Worm (Caenorhabditis elegans): ENCODE results near the gene pqn-2.
A peak's percentile ranks its signal among the peaks of the same experiment; 100 is the strongest.

Gene pqn-2

DNA sequence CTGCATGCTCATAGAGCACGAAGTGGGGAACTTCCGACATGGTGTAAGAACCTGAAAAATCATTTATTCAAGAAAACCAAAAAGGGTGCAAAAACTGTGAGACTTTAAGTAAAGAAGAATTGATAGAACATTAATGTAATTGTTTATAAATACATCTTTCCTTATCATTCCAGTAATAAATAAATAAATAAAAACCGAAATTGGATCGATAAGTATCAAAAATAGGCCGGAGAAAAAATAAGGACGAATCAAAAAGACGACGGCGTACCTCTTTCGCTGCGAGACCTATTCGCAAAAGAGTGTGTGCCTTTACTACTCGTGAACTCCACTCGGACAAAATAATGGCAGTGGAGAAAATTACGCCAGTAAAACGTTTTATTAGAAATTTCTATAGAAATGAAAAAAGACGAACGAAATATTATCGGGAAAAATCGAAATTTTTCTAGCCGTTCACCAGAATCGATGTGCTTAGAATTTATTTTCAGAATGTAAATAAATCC, 29.3 kb upstream of the pqn-2 start, which contains the start of gene nol-56 (continued):
- TF ChIP-seq jun-1 (tag; optimal IDR thresholded peaks at IDR 0.05): peak; percentile 16
- TF ChIP-seq aly-2 (tag; optimal IDR thresholded peaks at IDR 0.05): no peak
- no peak for TF ChIP-seq mml-1 (tag; optimal IDR thresholded peaks at IDR 0.05)
- TF ChIP-seq fos-1 (tag; optimal IDR thresholded peaks at IDR 0.05): no peak
- peak; percentile 80 for TF ChIP-seq hmg-11 (tag; optimal IDR thresholded peaks at IDR 0.05)
- peak; percentile 77 for TF ChIP-seq nhr-43 (tag; optimal IDR thresholded peaks at IDR 0.05; ENCODE audit: poor library complexity, severe bottlenecking)
- peak; percentile 80 for TF ChIP-seq snpc-4 (tag; optimal IDR thresholded peaks at IDR 0.05)
- TF ChIP-seq ama-1 (optimal IDR thresholded peaks at IDR 0.05): peak; percentile 37
- peak; percentile 90 for TF ChIP-seq nfya-1 (tag; optimal IDR thresholded peaks at IDR 0.05; ENCODE audit: insufficient read depth)
- no peak for TF ChIP-seq elt-1 (tag; optimal IDR thresholded peaks at IDR 0.05)
- peak; percentile 93 for TF ChIP-seq lin-15B (tag; optimal IDR thresholded peaks at IDR 0.05)
- TF ChIP-seq elt-3 (tag; optimal IDR thresholded peaks at IDR 0.05): no peak
- TF ChIP-seq pqm-1 (tag; optimal IDR thresholded peaks at IDR 0.05): peak; percentile 34

DNA sequence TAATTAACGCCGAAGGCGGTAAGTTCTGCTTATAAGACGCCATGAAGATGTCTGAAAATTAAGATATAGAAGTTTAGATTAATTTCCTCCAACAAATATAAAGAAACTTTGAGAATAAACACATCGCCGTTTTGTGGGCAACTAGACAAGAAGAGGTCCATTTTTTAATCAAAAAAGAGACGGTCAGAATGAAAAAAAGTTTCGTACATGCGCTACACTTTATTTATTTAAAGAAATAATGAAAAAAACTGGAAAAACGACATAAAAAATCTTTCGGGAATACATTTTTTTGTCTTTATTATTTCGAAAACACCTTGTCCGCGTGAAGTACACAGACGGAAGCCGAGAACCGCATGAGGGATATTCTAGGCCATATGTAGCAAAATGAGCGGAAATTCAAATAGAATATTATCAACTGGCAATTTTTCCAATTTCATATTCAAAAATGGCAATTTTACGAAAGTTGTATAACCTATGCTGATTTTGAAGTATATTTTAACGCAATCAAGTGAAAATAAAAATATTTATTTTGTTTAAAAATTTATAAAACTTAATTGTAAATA, 26.4 kb upstream of the pqn-2 start, which contains the start of gene sluh-7:
sluh-7 (minus strand) TSS at position 51 of the 563 bp plus-strand sequence.
- TF ChIP-seq ceh-28 (tag; optimal IDR thresholded peaks at IDR 0.05): peak; percentile 5
- TF ChIP-seq unc-62 (GFP tag; optimal IDR thresholded peaks at IDR 0.05): no peak
- TF ChIP-seq snpc-4 (tag; optimal IDR thresholded peaks at IDR 0.05): peak; percentile 81
- TF ChIP-seq lin-15B (tag; optimal IDR thresholded peaks at IDR 0.05): peak; percentile 90
- peak; percentile 36 for TF ChIP-seq tbx-2 (tag; optimal IDR thresholded peaks at IDR 0.05)
- no peak for TF ChIP-seq nhr-28 (tag; optimal IDR thresholded peaks at IDR 0.05)
- TF ChIP-seq nhr-23 (tag; optimal IDR thresholded peaks at IDR 0.05): peak; percentile 80
- TF ChIP-seq egl-5 (tag; optimal IDR thresholded peaks at IDR 0.05): no peak
- TF ChIP-seq elt-1 (tag; optimal IDR thresholded peaks at IDR 0.05): no peak
- no peak for TF ChIP-seq ztf-11 (tag; optimal IDR thresholded peaks at IDR 0.05)
- peak; percentile 51 for TF ChIP-seq hmg-11 (tag; optimal IDR thresholded peaks at IDR 0.05)
- TF ChIP-seq ama-1 (optimal IDR thresholded peaks at IDR 0.05): no peak
- no peak for TF ChIP-seq jun-1 (tag; optimal IDR thresholded peaks at IDR 0.05)
- peak; percentile 24 for TF ChIP-seq R02D3.7 (tag; optimal IDR thresholded peaks at IDR 0.05)
- TF ChIP-seq nfya-1 (tag; optimal IDR thresholded peaks at IDR 0.05; ENCODE audit: insufficient read depth): peak; percentile 80
- TF ChIP-seq pha-4 (tag; optimal IDR thresholded peaks at IDR 0.05): peak; percentile 92
- peak; percentile 92 for TF ChIP-seq nhr-43 (tag; optimal IDR thresholded peaks at IDR 0.05; ENCODE audit: poor library complexity, severe bottlenecking)
- peak; percentile 57 for TF ChIP-seq nhr-25 (tag; optimal IDR thresholded peaks at IDR 0.05)
- TF ChIP-seq daf-12 (tag; optimal IDR thresholded peaks at IDR 0.05): no peak
- no peak for TF ChIP-seq sea-2 (GFP tag; optimal IDR thresholded peaks at IDR 0.05)
- TF ChIP-seq elt-2 (tag; optimal IDR thresholded peaks at IDR 0.05): peak; percentile 28
- no peak for TF ChIP-seq fos-1 (tag; optimal IDR thresholded peaks at IDR 0.05)
- TF ChIP-seq egl-27 (tag; optimal IDR thresholded peaks at IDR 0.05): no peak
- peak; percentile 54 for TF ChIP-seq lsy-12 (tag; optimal IDR thresholded peaks at IDR 0.05)

DNA sequence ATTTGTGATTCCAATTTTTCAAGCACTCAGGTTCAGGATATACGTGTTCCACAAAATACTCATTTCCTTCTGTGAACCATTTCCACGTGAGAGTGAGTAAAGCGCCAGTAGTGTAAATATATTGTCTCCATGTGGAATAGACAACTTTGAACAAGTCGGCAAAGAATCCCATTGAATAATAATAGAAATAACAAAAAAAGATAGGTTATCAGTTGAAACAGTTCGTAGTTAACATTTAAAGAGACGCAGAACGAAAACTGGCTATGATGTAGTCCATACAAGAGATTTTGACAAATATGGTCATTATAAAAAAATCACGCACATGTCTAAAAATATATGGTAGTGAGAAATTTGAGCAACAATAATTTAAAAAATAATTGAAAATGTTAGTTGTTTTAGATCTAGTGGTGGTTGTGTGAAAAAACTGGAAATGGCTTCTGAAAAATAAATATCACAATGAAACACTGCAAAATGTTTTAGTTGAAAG, 24.7 kb upstream of the pqn-2 start, which contains the start of gene ceeh-2:
ceeh-2 (minus strand) TSS at position 437 of the 487 bp plus-strand sequence.
- TF ChIP-seq pqm-1 (tag; optimal IDR thresholded peaks at IDR 0.05): peak; percentile 20
- TF ChIP-seq lsy-12 (tag; optimal IDR thresholded peaks at IDR 0.05): no peak
- no peak for TF ChIP-seq nhr-67 (tag; optimal IDR thresholded peaks at IDR 0.05)
- peak; percentile 53 for TF ChIP-seq elt-2 (tag; optimal IDR thresholded peaks at IDR 0.05)
- TF ChIP-seq nhr-25 (tag; optimal IDR thresholded peaks at IDR 0.05): no peak

DNA sequence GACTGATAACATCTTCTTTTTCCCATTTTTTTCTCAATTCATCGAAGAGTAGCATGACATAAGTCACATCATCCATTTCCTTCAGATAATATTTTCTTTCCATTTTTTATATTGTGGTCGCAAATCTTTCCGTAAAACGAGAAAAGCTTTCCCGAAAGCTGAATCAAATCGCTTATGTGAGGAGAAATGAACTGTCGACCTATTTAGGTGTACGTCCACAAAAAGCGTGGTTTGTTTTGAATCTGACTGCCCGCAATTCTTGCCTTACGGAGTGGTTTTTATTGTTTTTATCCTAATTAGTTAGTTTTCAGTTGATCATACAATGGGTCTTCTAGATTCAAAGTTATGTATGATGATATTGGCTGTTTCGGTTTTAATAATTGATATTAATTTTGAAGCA, 24.0 kb upstream of the pqn-2 start, which contains the start of gene ttll-15:
ttll-15 (plus strand) TSS at position 301 of the 400 bp plus-strand sequence.
- no peak for TF ChIP-seq lsy-12 (tag; optimal IDR thresholded peaks at IDR 0.05)
- TF ChIP-seq elt-3 (tag; optimal IDR thresholded peaks at IDR 0.05): no peak
- TF ChIP-seq unc-39 (tag; optimal IDR thresholded peaks at IDR 0.05): no peak
- no peak for TF ChIP-seq snpc-4 (tag; optimal IDR thresholded peaks at IDR 0.05)
- TF ChIP-seq ceh-16 (tag; optimal IDR thresholded peaks at IDR 0.05): no peak
- TF ChIP-seq daf-12 (tag; optimal IDR thresholded peaks at IDR 0.05): no peak
- TF ChIP-seq lin-15B (tag; optimal IDR thresholded peaks at IDR 0.05): no peak
- TF ChIP-seq egl-27 (tag; optimal IDR thresholded peaks at IDR 0.05): no peak
- TF ChIP-seq nhr-76 (tag; optimal IDR thresholded peaks at IDR 0.05): no peak
- TF ChIP-seq nhr-11 (tag; optimal IDR thresholded peaks at IDR 0.05): no peak
- no peak for TF ChIP-seq lin-39 (tag; optimal IDR thresholded peaks at IDR 0.05)
- TF ChIP-seq ztf-11 (tag; optimal IDR thresholded peaks at IDR 0.05): no peak
- TF ChIP-seq fos-1 (tag; optimal IDR thresholded peaks at IDR 0.05): no peak
- TF ChIP-seq fkh-2 (tag; optimal IDR thresholded peaks at IDR 0.05): no peak
- TF ChIP-seq ceh-28 (tag; optimal IDR thresholded peaks at IDR 0.05): no peak

Data from whole organism, L3 larva.